Fruit fly (Drosophila melanogaster) whole organism, pupa: ENCODE measurements around the gene RNF220.
A peak's percentile ranks its signal among the peaks of the same experiment; 100 is the strongest.

Experiments used
- CG10348 ChIP-seq: fragments of 200-800 bp; sonication (Bioruptor generic); IDR thresholded peaks from 2 replicates; pipeline ENCODE4 v1.3.6; 2022; ENCODE audit warnings: missing biosample characterization, missing genetic modification characterization
- CG12605 ChIP-seq: fragments of 200-800 bp; sonication (Bioruptor generic); IDR thresholded peaks from 2 replicates; pipeline ENCODE4 v1.3.6; 2022; ENCODE audit warnings: missing biosample characterization, missing genetic modification characterization
- CG13204 ChIP-seq: fragments of 200-800 bp; sonication (Bioruptor generic); optimal IDR thresholded peaks from 2 replicates; lab custom pipeline; 2018; ENCODE audit warnings: missing biosample characterization, mild to moderate bottlenecking, missing genetic modification characterization, moderate library complexity
- CG14655 ChIP-seq: fragments of 200-800 bp; sonication (Bioruptor generic); optimal IDR thresholded peaks from 3 replicates; lab custom pipeline; 2017; ENCODE audit warnings: mild to moderate bottlenecking, missing biosample characterization, missing genetic modification reagents, missing genetic modification characterization
- CG15710 ChIP-seq: fragments of 200-800 bp; sonication (Bioruptor generic); optimal IDR thresholded peaks from 2 replicates; lab custom pipeline; 2018; ENCODE audit warnings: missing biosample characterization, mild to moderate bottlenecking, missing genetic modification characterization, moderate library complexity
- CG17806 ChIP-seq: fragments of 200-800 bp; sonication (Bioruptor generic); optimal IDR thresholded peaks from 2 replicates; lab custom pipeline; 2018; ENCODE audit warnings: missing biosample characterization, mild to moderate bottlenecking, missing genetic modification characterization, moderate library complexity
- CG32121 ChIP-seq: fragments of 200-800 bp; sonication (Bioruptor generic); IDR thresholded peaks from 2 replicates; pipeline ENCODE4 v1.3.6; 2022; ENCODE audit warnings: missing biosample characterization, missing genetic modification characterization
- CG34367 ChIP-seq: fragments of 200-800 bp; sonication (Bioruptor generic); optimal IDR thresholded peaks from 2 replicates; lab custom pipeline; 2018; ENCODE audit warnings: missing biosample characterization, mild to moderate bottlenecking, missing genetic modification characterization
- CG4496 ChIP-seq: fragments of 200-800 bp; sonication (Bioruptor generic); IDR thresholded peaks from 3 replicates; pipeline ENCODE4 v1.3.6; 2022; ENCODE audit warnings: missing biosample characterization, missing genetic modification characterization
- CG8159 ChIP-seq: fragments of 200-800 bp; sonication (Bioruptor generic); optimal IDR thresholded peaks from 3 replicates; lab custom pipeline; 2018; ENCODE audit warnings: missing biosample characterization, mild to moderate bottlenecking, missing genetic modification characterization, moderate library complexity
- CG8301 ChIP-seq: fragments of 200-800 bp; sonication (Bioruptor generic); optimal IDR thresholded peaks from 2 replicates; lab custom pipeline; 2018; ENCODE audit warnings: missing biosample characterization, mild to moderate bottlenecking, missing genetic modification characterization
- CG9948 ChIP-seq: fragments of 200-800 bp; sonication (Bioruptor generic); optimal IDR thresholded peaks from 2 replicates; lab custom pipeline; 2018; ENCODE audit warnings: missing biosample characterization, mild to moderate bottlenecking, missing genetic modification characterization, moderate library complexity
- D1 ChIP-seq: fragments of 200-800 bp; sonication (Bioruptor generic); optimal IDR thresholded peaks from 2 replicates; lab custom pipeline; 2018; ENCODE audit warnings: missing biosample characterization, mild to moderate bottlenecking, missing genetic modification characterization, moderate library complexity
- EcR ChIP-seq: fragments of 200-800 bp; sonication (Bioruptor generic); optimal IDR thresholded peaks from 3 replicates; lab custom pipeline; 2019; ENCODE audit warnings: missing biosample characterization, missing genetic modification characterization, mild to moderate bottlenecking, moderate library complexity, missing genetic modification reagents
- Ets98B ChIP-seq: fragments of 200-800 bp; sonication (Bioruptor generic); IDR thresholded peaks from 2 replicates; pipeline ENCODE4 v1.3.6; 2022; ENCODE audit warnings: missing biosample characterization, missing genetic modification characterization
- Pif1A ChIP-seq: fragments of 200-800 bp; sonication (Bioruptor generic); optimal IDR thresholded peaks from 3 replicates; lab custom pipeline; 2016; ENCODE audit warnings: missing biosample characterization, missing genetic modification characterization
- Pif1B ChIP-seq: fragments of 200-800 bp; sonication (Bioruptor generic); optimal IDR thresholded peaks from 3 replicates; lab custom pipeline; 2016; ENCODE audit warnings: missing biosample characterization, missing genetic modification characterization
- Snoo ChIP-seq: fragments of 200-800 bp; sonication (Bioruptor generic); optimal IDR thresholded peaks from 3 replicates; lab custom pipeline; 2017; ENCODE audit warnings: missing biosample characterization, mild to moderate bottlenecking, missing genetic modification characterization, inconsistent platforms
- fd96Ca ChIP-seq: fragments of 200-800 bp; sonication (Bioruptor generic); IDR thresholded peaks from 3 replicates; pipeline ENCODE4 v1.3.6; 2022; ENCODE audit warnings: missing biosample characterization, missing genetic modification characterization
- gl ChIP-seq: fragments of 200-800 bp; sonication (Bioruptor generic); optimal IDR thresholded peaks from 2 replicates; lab custom pipeline; 2018; ENCODE audit warnings: missing biosample characterization, mild to moderate bottlenecking, missing genetic modification characterization
- rn ChIP-seq: fragments of 200-800 bp; sonication (Bioruptor generic); IDR thresholded peaks from 2 replicates; pipeline ENCODE4 v1.3.6; 2022; ENCODE audit warnings: missing biosample characterization, missing genetic modification characterization

The RNF220 gene

dm6 chr3R:22767599-22767998, 41.4 kb upstream of the RNF220 start, which contains the start of gene CG13841:
Gene CG13841 (minus strand): TSS chr3R:22767699.
- TF ChIP-seq CG13204 (GFP tag; lab: Kevin White, UChicago), result no peak
- no peak for TF ChIP-seq CG10348 (GFP tag; lab: Robert Waterston, UW)
- no peak for TF ChIP-seq CG15710 (tag; lab: Kevin White, UChicago)
- TF ChIP-seq CG8301 (tag; lab: Kevin White, UChicago), result no peak
- TF ChIP-seq gl, result no peak

dm6 chr3R:22766072-22766471, 39.9 kb upstream of the RNF220 start, which contains the start of gene Nepl15:
Gene Nepl15 (minus strand): TSS chr3R:22766172.
- no peak for TF ChIP-seq gl
- no peak for TF ChIP-seq CG8159 (tag; lab: Kevin White, UChicago)
- no peak for TF ChIP-seq Snoo (tag; lab: Kevin White, UChicago)
- no peak for TF ChIP-seq CG14655 (GFP tag; lab: Kevin White, UChicago)
- no peak for TF ChIP-seq CG10348 (GFP tag; lab: Robert Waterston, UW)
- no peak for TF ChIP-seq D1 (tag; lab: Kevin White, UChicago)
- no peak for TF ChIP-seq CG32121 (GFP tag; lab: Robert Waterston, UW)
- no peak for TF ChIP-seq CG15710 (tag; lab: Kevin White, UChicago)
- TF ChIP-seq Pif1A (GFP tag; lab: Kevin White, UChicago), result no peak
- no peak for TF ChIP-seq CG8301 (tag; lab: Kevin White, UChicago)
- no peak for TF ChIP-seq CG17806 (tag; lab: Kevin White, UChicago)

- TF ChIP-seq CG13204 (GFP tag; lab: Kevin White, UChicago), result no peak
- TF ChIP-seq EcR, result no peak
- no peak for TF ChIP-seq CG8159 (tag; lab: Kevin White, UChicago)
- no peak for TF ChIP-seq D1 (tag; lab: Kevin White, UChicago)
These were observed 37.4 kb upstream of the RNF220 start, which contains the start of gene Nepl14 for dm6 chr3R:22763587-22763986. Gene Nepl14 (minus strand): TSS chr3R:22763711.

dm6 chr3R:22760988-22761387, 34.8 kb upstream of the RNF220 start, which contains the start of gene Nepl13:
Gene Nepl13 (minus strand): TSS chr3R:22761076.
- TF ChIP-seq CG8159 (tag; lab: Kevin White, UChicago), result no peak
- TF ChIP-seq CG15710 (tag; lab: Kevin White, UChicago), result no peak
- TF ChIP-seq CG17806 (tag; lab: Kevin White, UChicago), result no peak
- TF ChIP-seq D1 (tag; lab: Kevin White, UChicago), result no peak
- no peak for TF ChIP-seq gl
- no peak for TF ChIP-seq CG14655 (GFP tag; lab: Kevin White, UChicago)
- no peak for TF ChIP-seq CG12605 (GFP tag; lab: Robert Waterston, UW)
- TF ChIP-seq CG8301 (tag; lab: Kevin White, UChicago), result no peak
- no peak for TF ChIP-seq fd96Ca (GFP tag; lab: Robert Waterston, UW)
- TF ChIP-seq Ets98B (GFP tag; lab: Robert Waterston, UW), result no peak
- no peak for TF ChIP-seq Pif1B
- TF ChIP-seq Pif1A (GFP tag; lab: Kevin White, UChicago), result no peak
- TF ChIP-seq CG9948 (tag; lab: Kevin White, UChicago), result no peak
- TF ChIP-seq Snoo (tag; lab: Kevin White, UChicago), result no peak
- TF ChIP-seq CG10348 (GFP tag; lab: Robert Waterston, UW), result no peak
- no peak for TF ChIP-seq rn (GFP tag; lab: Robert Waterston, UW)
- TF ChIP-seq CG32121 (GFP tag; lab: Robert Waterston, UW), result no peak
- no peak for TF ChIP-seq EcR
- TF ChIP-seq CG13204 (GFP tag; lab: Kevin White, UChicago), result no peak
- TF ChIP-seq CG4496, result no peak
- TF ChIP-seq, all 21 proteins: peak for 0

dm6 chr3R:22757117-22757516, 30.9 kb upstream of the RNF220 start:
- TF ChIP-seq D1 (tag; lab: Kevin White, UChicago) (no peak), rn (GFP tag; lab: Robert Waterston, UW) (no peak), CG12605 (GFP tag; lab: Robert Waterston, UW) (no peak), CG34367 (tag; lab: Kevin White, UChicago) (no peak), CG10348 (GFP tag; lab: Robert Waterston, UW) (no peak), CG32121 (GFP tag; lab: Robert Waterston, UW) (no peak), CG8159 (tag; lab: Kevin White, UChicago) (no peak), CG15710 (tag; lab: Kevin White, UChicago) (no peak), CG17806 (tag; lab: Kevin White, UChicago) (no peak), Snoo (tag; lab: Kevin White, UChicago) (no peak), CG9948 (tag; lab: Kevin White, UChicago) (no peak), gl (no peak), Ets98B (GFP tag; lab: Robert Waterston, UW) (no peak), Pif1A (GFP tag; lab: Kevin White, UChicago) (no peak), fd96Ca (GFP tag; lab: Robert Waterston, UW) (no peak), CG8301 (tag; lab: Kevin White, UChicago) (no peak), CG14655 (GFP tag; lab: Kevin White, UChicago) (no peak)

- TF ChIP-seq Pif1A (GFP tag; lab: Kevin White, UChicago), result no peak
- TF ChIP-seq CG32121 (GFP tag; lab: Robert Waterston, UW), result peak; percentile 29; the same call in 1 of the 2 replicates
- peak; percentile 39; the same call in 1 of the 3 replicates for TF ChIP-seq fd96Ca (GFP tag; lab: Robert Waterston, UW)
- peak; percentile 59; the same call in 1 of the 3 replicates for TF ChIP-seq CG4496
These were observed 30.1 kb upstream of the RNF220 start for dm6 chr3R:22756289-22756688.
